Fruit fly (Drosophila melanogaster): Measurements from ENCODE around the gene Eig71Eh.

Eig71Eh gene

dm6 chr3L:15699626-15700337, 40.5 kb upstream of the Eig71Eh start, which contains the start of gene comm2 (continued):
- TF ChIP-seq slou (GFP tag; optimal IDR thresholded peaks at IDR 0.05) (no peak), CG5180 (GFP tag; optimal IDR thresholded peaks at IDR 0.05) (peak; percentile 30), ind (GFP tag; optimal IDR thresholded peaks at IDR 0.05) (no peak), CG7963 (GFP tag; IDR thresholded peaks at IDR 0.05; ENCODE audit: partially characterized antibody) (no peak), CG13287 (GFP tag; IDR thresholded peaks at IDR 0.05; ENCODE audit: partially characterized antibody) (peak; percentile 45; the same call in 1 of the 2 replicates), vvl (GFP tag; IDR thresholded peaks at IDR 0.05) (peak; percentile 63; the same call in 1 of the 2 replicates), CG34422 (GFP tag; IDR thresholded peaks at IDR 0.05) (no peak), dan (GFP tag; IDR thresholded peaks at IDR 0.05) (no peak), Antp (GFP tag; optimal IDR thresholded peaks at IDR 0.05) (no peak), Jarid2 (GFP tag; optimal IDR thresholded peaks at IDR 0.05) (peak; percentile 99), NC2β (GFP tag; optimal IDR thresholded peaks at IDR 0.05) (no peak), ash1 (GFP tag; optimal IDR thresholded peaks at IDR 0.05) (peak; percentile 23), CG15073 (GFP tag; optimal IDR thresholded peaks at IDR 0.05) (no peak), Lhr (GFP tag; optimal IDR thresholded peaks at IDR 0.05) (no peak), twi (tag; optimal IDR thresholded peaks at IDR 0.05) (peak; percentile 76), Med (GFP tag) (peak; percentile 74), C15 (GFP tag; IDR thresholded peaks at IDR 0.05) (no peak), Opbp (GFP tag; IDR thresholded peaks at IDR 0.05; ENCODE audit: partially characterized antibody) (peak; percentile 69; the same call in 2 of the 3 replicates), CG17361 (GFP tag; IDR thresholded peaks at IDR 0.05) (no peak), sc (optimal IDR thresholded peaks at IDR 0.05) (no peak), sc (GFP tag; optimal IDR thresholded peaks at IDR 0.05) (no peak), CG6791 (GFP tag; IDR thresholded peaks at IDR 0.05; ENCODE audit: partially characterized antibody) (peak; percentile 60; the same call in 2 of the 3 replicates), lbe (GFP tag; optimal IDR thresholded peaks at IDR 0.05) (peak; percentile 20), salm (tag; optimal IDR thresholded peaks at IDR 0.05) (no peak), oc (tag; optimal IDR thresholded peaks at IDR 0.05) (peak; percentile 52), CG9932 (GFP tag; IDR thresholded peaks at IDR 0.05) (0 out of 2 replicates have a peak, but pooled peaks have one; percentile 5), peb (GFP tag; IDR thresholded peaks at IDR 0.05) (no peak), Drgx (GFP tag; IDR thresholded peaks at IDR 0.05) (0 out of 2 replicates have a peak, but pooled peaks have one; percentile 29), CG4360 (GFP tag; IDR thresholded peaks at IDR 0.05) (0 out of 2 replicates have a peak, but pooled peaks have one; percentile 28), CG2202 (tag; optimal IDR thresholded peaks at IDR 0.05) (peak; percentile 12), ap (GFP tag; IDR thresholded peaks at IDR 0.05) (no peak), CG1233 (GFP tag; optimal IDR thresholded peaks at IDR 0.05) (no peak), fd102C (GFP tag; optimal IDR thresholded peaks at IDR 0.05) (no peak), inv (GFP tag; IDR thresholded peaks at IDR 0.05; ENCODE audit: partially characterized antibody) (peak; percentile 38; the same call in 1 of the 2 replicates), sens (GFP tag) (peak; percentile 68), stc (GFP tag; IDR thresholded peaks at IDR 0.05) (no peak; the same call in 1 of the 2 replicates), CG17385 (GFP tag; optimal IDR thresholded peaks at IDR 0.05) (peak; percentile 1), lov (optimal IDR thresholded peaks at IDR 0.05) (no peak), lov (GFP tag; IDR thresholded peaks at IDR 0.05) (0 out of 3 replicates have a peak, but pooled peaks have one; percentile 3), slbo (GFP tag; IDR thresholded peaks at IDR 0.05) (no peak), CG42726 (GFP tag; IDR thresholded peaks at IDR 0.05; ENCODE audit: partially characterized antibody) (peak; percentile 60; the same call in 1 of the 2 replicates), grn (GFP tag; optimal IDR thresholded peaks at IDR 0.05) (peak; percentile 91), CG8924 (tag; optimal IDR thresholded peaks at IDR 0.05) (peak; percentile 2), maf-S (GFP tag; optimal IDR thresholded peaks at IDR 0.05) (no peak), CG11247 (GFP tag; IDR thresholded peaks at IDR 0.05) (no peak), crol (GFP tag; IDR thresholded peaks at IDR 0.05) (peak; percentile 13; the same call in 1 of the 2 replicates), so (GFP tag; IDR thresholded peaks at IDR 0.05) (peak; percentile 46; the same call in 2 of the 3 replicates), yki (optimal IDR thresholded peaks at IDR 0.05) (peak; percentile 70), sna (GFP tag; IDR thresholded peaks at IDR 0.05; ENCODE audit: partially characterized antibody) (peak; percentile 76), CG13894 (tag; optimal IDR thresholded peaks at IDR 0.05) (no peak)

Measured in whole organism, embryonic.